Worm (Caenorhabditis elegans) whole organism, late embryonic: ENCODE measurements around the gene T16G12.8.

Experiments used
- fkh-6 ChIP-seq: sonication (generic microtip); optimal IDR thresholded peaks from 2 replicates; lab custom pipeline; 2016; ENCODE audit warnings: missing genetic modification characterization, missing compliant biosample characterization
- mec-3 ChIP-seq: sonication (generic microtip); optimal IDR thresholded peaks from 2 replicates; lab custom pipeline; 2016; ENCODE audit warnings: borderline replicate concordance, missing genetic modification characterization, missing compliant biosample characterization

DNA sequence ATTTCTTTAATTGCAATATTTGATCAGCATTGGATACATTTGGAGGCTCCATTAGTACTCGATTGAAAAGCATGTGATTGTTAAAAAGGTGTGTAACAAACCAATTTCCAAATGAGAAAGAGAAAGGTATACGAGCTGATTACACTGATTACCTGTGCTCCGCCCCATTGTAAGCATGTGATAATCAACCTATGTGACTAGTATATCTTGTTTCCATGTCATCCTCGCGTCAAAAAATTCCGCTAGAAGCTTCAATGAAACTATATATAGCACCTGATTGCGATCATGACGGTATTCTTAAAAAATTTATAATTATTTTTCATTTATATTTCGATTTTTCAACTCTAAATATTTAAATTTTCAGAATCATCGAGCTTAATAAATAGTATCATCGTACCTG is 28.6 kb upstream of the T16G12.8 start, which contains the start of gene M04D8.4:
- TF ChIP-seq fkh-6 (tag; lab: Kevin White, UChicago) (no peak), mec-3 (tag; lab: Kevin White, UChicago) (no peak)
